Worm (Caenorhabditis elegans) whole organism, L3 larva: ENCODE data around the gene F01G12.18.

Experiments
- R02D3.7 ChIP-seq: fragments of 150-350 bp; optimal IDR thresholded peaks from 2 replicates; lab custom pipeline; 2014; ENCODE audit warnings: missing biosample characterization, missing genetic modification characterization
- aly-2 ChIP-seq: fragments of 150-350 bp; optimal IDR thresholded peaks from 2 replicates; lab custom pipeline; 2014; ENCODE audit warnings: missing biosample characterization, missing genetic modification characterization
- ama-1 ChIP-seq: fragments of 150-350 bp; optimal IDR thresholded peaks from 2 replicates; lab custom pipeline; 2018
- ceh-16 ChIP-seq: sonication (generic microtip); optimal IDR thresholded peaks from 2 replicates; lab custom pipeline; 2017; ENCODE audit warnings: missing biosample characterization, missing genetic modification characterization
- ceh-28 ChIP-seq: fragments of 150-350 bp; optimal IDR thresholded peaks from 2 replicates; lab custom pipeline; 2014; ENCODE audit warnings: missing biosample characterization, missing genetic modification reagents, missing genetic modification characterization
- ceh-82 ChIP-seq: fragments of 150-350 bp; optimal IDR thresholded peaks from 2 replicates; lab custom pipeline; 2014; ENCODE audit warnings: missing biosample characterization, missing genetic modification characterization
- daf-12 ChIP-seq: fragments of 150-350 bp; optimal IDR thresholded peaks from 2 replicates; lab custom pipeline; 2014; ENCODE audit warnings: missing biosample characterization, missing genetic modification reagents, missing genetic modification characterization
- egl-27 ChIP-seq: sonication (generic microtip); optimal IDR thresholded peaks from 4 replicates; lab custom pipeline; 2017; ENCODE audit warnings: missing biosample characterization, missing genetic modification reagents, missing genetic modification characterization
- egl-5 ChIP-seq: fragments of 150-350 bp; optimal IDR thresholded peaks from 2 replicates; lab custom pipeline; 2017; ENCODE audit warnings: missing biosample characterization, missing genetic modification reagents, missing genetic modification characterization, inconsistent platforms
- elt-1 ChIP-seq: fragments of 150-350 bp; optimal IDR thresholded peaks from 2 replicates; lab custom pipeline; 2014; ENCODE audit warnings: missing biosample characterization, missing genetic modification characterization
- elt-2 ChIP-seq: sonication (generic microtip); optimal IDR thresholded peaks from 2 replicates; lab custom pipeline; 2016; ENCODE audit warnings: missing genetic modification reagents, mild to moderate bottlenecking, missing genetic modification characterization, missing compliant biosample characterization
- elt-3 ChIP-seq, 3 experiments: fragments of 150-350 bp in 1 of 3; sonication (generic microtip) in 2 of 3; optimal IDR thresholded peaks; 2 replicates in 2 of 3; 4 replicates in 1 of 3; lab custom pipeline; 2014 to 2017; ENCODE audit warnings: missing biosample characterization in 3 of 3, missing genetic modification characterization in 3 of 3
- eor-1 ChIP-seq, 2 experiments: fragments of 150-350 bp; optimal IDR thresholded peaks; 2 replicates each; lab custom pipeline; 2014 to 2018; ENCODE audit warnings: missing biosample characterization in 2 of 2, missing genetic modification characterization in 2 of 2
- fkh-10 ChIP-seq: sonication (generic microtip); optimal IDR thresholded peaks from 2 replicates; lab custom pipeline; 2017; ENCODE audit warnings: missing biosample characterization, missing genetic modification reagents, missing genetic modification characterization
- fkh-2 ChIP-seq: fragments of 150-350 bp; optimal IDR thresholded peaks from 2 replicates; lab custom pipeline; 2014; ENCODE audit warnings: missing biosample characterization, missing genetic modification reagents, missing genetic modification characterization
- fos-1 ChIP-seq: fragments of 150-350 bp; optimal IDR thresholded peaks from 2 replicates; lab custom pipeline; 2014; ENCODE audit warnings: missing biosample characterization, missing genetic modification characterization
- hmg-11 ChIP-seq: sonication (generic microtip); optimal IDR thresholded peaks from 2 replicates; lab custom pipeline; 2016; ENCODE audit warnings: missing genetic modification characterization, missing compliant biosample characterization
- jun-1 ChIP-seq: fragments of 150-350 bp; optimal IDR thresholded peaks from 2 replicates; lab custom pipeline; 2014; ENCODE audit warnings: missing biosample characterization, missing genetic modification reagents, missing genetic modification characterization
- lin-15B ChIP-seq: fragments of 150-350 bp; optimal IDR thresholded peaks from 2 replicates; lab custom pipeline; 2014; ENCODE audit warnings: missing biosample characterization, missing genetic modification characterization
- lin-39 ChIP-seq: fragments of 150-350 bp; optimal IDR thresholded peaks from 2 replicates; lab custom pipeline; 2018; ENCODE audit warnings: missing biosample characterization, missing genetic modification reagents, missing genetic modification characterization
- lsy-12 ChIP-seq: sonication (generic microtip); optimal IDR thresholded peaks from 2 replicates; lab custom pipeline; 2016; ENCODE audit warnings: mild to moderate bottlenecking, missing genetic modification characterization, missing compliant biosample characterization
- mdl-1 ChIP-seq: fragments of 150-350 bp; optimal IDR thresholded peaks from 2 replicates; lab custom pipeline; 2014; ENCODE audit warnings: missing biosample characterization, missing genetic modification characterization
- nfya-1 ChIP-seq: sonication (generic microtip); optimal IDR thresholded peaks from 2 replicates; lab custom pipeline; 2017; ENCODE audit warnings: missing genetic modification characterization, mild to moderate bottlenecking, missing compliant biosample characterization, antibody characterized with exemption, moderate library complexity; ENCODE audit not compliant: insufficient read depth
- nhr-11 ChIP-seq: fragments of 150-350 bp; optimal IDR thresholded peaks from 2 replicates; lab custom pipeline; 2014; ENCODE audit warnings: missing biosample characterization, missing genetic modification characterization
- nhr-12 ChIP-seq: fragments of 150-350 bp; optimal IDR thresholded peaks from 2 replicates; lab custom pipeline; 2014; ENCODE audit warnings: missing biosample characterization, missing genetic modification characterization
- nhr-23 ChIP-seq: fragments of 150-350 bp; optimal IDR thresholded peaks from 2 replicates; lab custom pipeline; 2014; ENCODE audit warnings: missing biosample characterization, missing genetic modification reagents, missing genetic modification characterization
- nhr-237 ChIP-seq: fragments of 150-350 bp; optimal IDR thresholded peaks from 2 replicates; lab custom pipeline; 2014; ENCODE audit warnings: missing biosample characterization, missing genetic modification characterization
- nhr-25 ChIP-seq: sonication (generic microtip); optimal IDR thresholded peaks from 2 replicates; lab custom pipeline; 2017; ENCODE audit warnings: missing biosample characterization, missing genetic modification characterization
- nhr-28 ChIP-seq: fragments of 150-350 bp; optimal IDR thresholded peaks from 2 replicates; lab custom pipeline; 2014; ENCODE audit warnings: missing biosample characterization, missing genetic modification characterization
- nhr-43 ChIP-seq: sonication (generic microtip); optimal IDR thresholded peaks from 2 replicates; lab custom pipeline; 2016; ENCODE audit warnings: mild to moderate bottlenecking, missing genetic modification characterization, missing compliant biosample characterization; ENCODE audit not compliant: poor library complexity, severe bottlenecking
- nhr-76 ChIP-seq: fragments of 150-350 bp; sonication (generic microtip); optimal IDR thresholded peaks from 5 replicates; lab custom pipeline; 2014; ENCODE audit warnings: missing biosample characterization, missing genetic modification characterization
- nhr-77 ChIP-seq: fragments of 150-350 bp; optimal IDR thresholded peaks from 2 replicates; lab custom pipeline; 2014; ENCODE audit warnings: missing biosample characterization, missing genetic modification characterization
- pha-4 ChIP-seq: fragments of 150-350 bp; optimal IDR thresholded peaks from 2 replicates; lab custom pipeline; 2014; ENCODE audit warnings: missing biosample characterization, missing genetic modification reagents, missing genetic modification characterization
- pqm-1 ChIP-seq: fragments of 150-350 bp; optimal IDR thresholded peaks from 2 replicates; lab custom pipeline; 2017; ENCODE audit warnings: missing biosample characterization, missing genetic modification characterization, inconsistent platforms
- sea-2 ChIP-seq: fragments of 150-350 bp; sonication (generic microtip); optimal IDR thresholded peaks from 4 replicates; lab custom pipeline; 2014; ENCODE audit warnings: missing biosample characterization, missing genetic modification reagents, missing genetic modification characterization
- skn-1 ChIP-seq: fragments of 150-350 bp; optimal IDR thresholded peaks from 2 replicates; lab custom pipeline; 2014; ENCODE audit warnings: missing biosample characterization, missing genetic modification characterization
- snpc-4 ChIP-seq: fragments of 150-350 bp; optimal IDR thresholded peaks from 2 replicates; lab custom pipeline; 2014; ENCODE audit warnings: missing biosample characterization, missing genetic modification characterization
- unc-39 ChIP-seq: sonication (generic microtip); optimal IDR thresholded peaks from 4 replicates; lab custom pipeline; 2017; ENCODE audit warnings: missing biosample characterization, missing genetic modification characterization
- zag-1 ChIP-seq: fragments of 150-350 bp; optimal IDR thresholded peaks from 2 replicates; lab custom pipeline; 2014; ENCODE audit warnings: missing biosample characterization, missing genetic modification characterization
- ztf-11 ChIP-seq: fragments of 150-350 bp; optimal IDR thresholded peaks from 2 replicates; lab custom pipeline; 2014; ENCODE audit warnings: missing biosample characterization, missing genetic modification characterization
- ztf-4 ChIP-seq: fragments of 150-350 bp; optimal IDR thresholded peaks from 2 replicates; lab custom pipeline; 2014; ENCODE audit warnings: missing biosample characterization, missing genetic modification characterization

Gene F01G12.18

ce11 chrX:16375807-16376638, 22.2 kb downstream of the F01G12.18 start, which contains the start of gene sur-7:
TSS of gene sur-7 (plus strand) at chrX:16376588.
- TF ChIP-seq hmg-11 (tag; lab: Kevin White, UChicago): peak; percentile 3
- TF ChIP-seq pha-4: no peak
- TF ChIP-seq lsy-12 (tag; lab: Kevin White, UChicago): no peak
- no peak for TF ChIP-seq egl-5 (tag; lab: Kevin White, UChicago)
- peak; percentile 73 for TF ChIP-seq elt-2
- TF ChIP-seq unc-39 (tag; lab: Kevin White, UChicago): no peak
- no peak for TF ChIP-seq lin-15B (tag; lab: Kevin White, UChicago)
- TF ChIP-seq ceh-16 (tag; lab: Kevin White, UChicago): no peak
- no peak for TF ChIP-seq elt-3 (tag; optimal IDR thresholded peaks at IDR 0.05; lab: Kevin White, UChicago)
- peak; percentile 87 for TF ChIP-seq fkh-10
- no peak for TF ChIP-seq ztf-11
- TF ChIP-seq nhr-28 (tag; lab: Kevin White, UChicago): no peak
- no peak for TF ChIP-seq mdl-1 (tag; lab: Kevin White, UChicago)
- TF ChIP-seq ztf-4 (tag; lab: Kevin White, UChicago): no peak
- no peak for TF ChIP-seq nhr-237
- no peak for TF ChIP-seq egl-27 (tag; lab: Kevin White, UChicago)
- TF ChIP-seq aly-2: no peak
- no peak for TF ChIP-seq elt-1 (tag; lab: Kevin White, UChicago)
- TF ChIP-seq fkh-2 (tag; lab: Kevin White, UChicago): no peak
- no peak for TF ChIP-seq ceh-28 (tag; lab: Kevin White, UChicago)
- no peak for TF ChIP-seq nhr-25 (tag; lab: Kevin White, UChicago)
- no peak for TF ChIP-seq daf-12 (tag; lab: Kevin White, UChicago)
- TF ChIP-seq skn-1 (tag; lab: Kevin White, UChicago): no peak
- no peak for TF ChIP-seq ama-1 (lab: Kevin White, UChicago)
- no peak for TF ChIP-seq nhr-23 (tag; lab: Kevin White, UChicago)
- TF ChIP-seq R02D3.7 (tag; lab: Kevin White, UChicago): no peak
- peak; percentile 24 for TF ChIP-seq nfya-1 (tag; lab: Kevin White, UChicago)
- no peak for TF ChIP-seq ceh-82
- TF ChIP-seq zag-1: no peak
- TF ChIP-seq snpc-4 (tag; lab: Kevin White, UChicago): peak; percentile 19
- TF ChIP-seq sea-2 (GFP tag; lab: Kevin White, UChicago): no peak
- no peak for TF ChIP-seq nhr-12 (tag; lab: Kevin White, UChicago)
- no peak for TF ChIP-seq lin-39
- TF ChIP-seq nhr-77: no peak
- no peak for TF ChIP-seq nhr-11 (tag; lab: Kevin White, UChicago)
- TF ChIP-seq fos-1 (tag; lab: Kevin White, UChicago): no peak

ce11 chrX:16369454-16369853, 28.8 kb downstream of the F01G12.18 start:
- TF ChIP-seq ztf-4 (tag; lab: Kevin White, UChicago) (no peak), ceh-16 (tag; lab: Kevin White, UChicago) (no peak), hmg-11 (tag; lab: Kevin White, UChicago) (no peak), jun-1 (tag; lab: Kevin White, UChicago) (no peak), egl-27 (tag; lab: Kevin White, UChicago) (no peak), daf-12 (tag; lab: Kevin White, UChicago) (no peak), pqm-1 (tag; lab: Kevin White, UChicago) (no peak), ceh-28 (tag; lab: Kevin White, UChicago) (no peak), eor-1 (tag; optimal IDR thresholded peaks at IDR 0.05; lab: Kevin White, UChicago) (no peak), snpc-4 (tag; lab: Kevin White, UChicago) (no peak), elt-3 (tag; optimal IDR thresholded peaks at IDR 0.05; lab: Kevin White, UChicago) (no peak), fos-1 (tag; lab: Kevin White, UChicago) (no peak), fkh-10 (no peak), pha-4 (no peak), nhr-43 (tag; lab: Kevin White, UChicago) (no peak), skn-1 (tag; lab: Kevin White, UChicago) (no peak), nhr-76 (tag; lab: Kevin White, UChicago) (no peak)
